Worm (Caenorhabditis elegans) whole organism, L3 larva: Measurements from ENCODE around the gene sdz-20.

Experiments
- ZK546.5 ChIP-seq: sonication (generic microtip); optimal IDR thresholded peaks from 2 replicates; lab custom pipeline; 2017; ENCODE audit warnings: missing biosample characterization, missing genetic modification characterization
- ceh-16 ChIP-seq: sonication (generic microtip); optimal IDR thresholded peaks from 2 replicates; lab custom pipeline; 2017; ENCODE audit warnings: missing biosample characterization, missing genetic modification characterization
- ceh-28 ChIP-seq: fragments of 150-350 bp; optimal IDR thresholded peaks from 2 replicates; lab custom pipeline; 2014; ENCODE audit warnings: missing biosample characterization, missing genetic modification reagents, missing genetic modification characterization
- ceh-82 ChIP-seq: fragments of 150-350 bp; optimal IDR thresholded peaks from 2 replicates; lab custom pipeline; 2014; ENCODE audit warnings: missing biosample characterization, missing genetic modification characterization
- daf-12 ChIP-seq: fragments of 150-350 bp; optimal IDR thresholded peaks from 2 replicates; lab custom pipeline; 2014; ENCODE audit warnings: missing biosample characterization, missing genetic modification reagents, missing genetic modification characterization
- egl-27 ChIP-seq: sonication (generic microtip); optimal IDR thresholded peaks from 4 replicates; lab custom pipeline; 2017; ENCODE audit warnings: missing biosample characterization, missing genetic modification reagents, missing genetic modification characterization
- egl-5 ChIP-seq: fragments of 150-350 bp; optimal IDR thresholded peaks from 2 replicates; lab custom pipeline; 2017; ENCODE audit warnings: missing biosample characterization, missing genetic modification reagents, missing genetic modification characterization, inconsistent platforms
- elt-2 ChIP-seq: sonication (generic microtip); optimal IDR thresholded peaks from 2 replicates; lab custom pipeline; 2016; ENCODE audit warnings: missing genetic modification reagents, mild to moderate bottlenecking, missing genetic modification characterization, missing compliant biosample characterization
- elt-3 ChIP-seq, 3 experiments: fragments of 150-350 bp in 1 of 3; sonication (generic microtip) in 2 of 3; optimal IDR thresholded peaks; 2 replicates in 2 of 3; 4 replicates in 1 of 3; lab custom pipeline; 2014 to 2017; ENCODE audit warnings: missing biosample characterization in 3 of 3, missing genetic modification characterization in 3 of 3
- fkh-10 ChIP-seq: sonication (generic microtip); optimal IDR thresholded peaks from 2 replicates; lab custom pipeline; 2017; ENCODE audit warnings: missing biosample characterization, missing genetic modification reagents, missing genetic modification characterization
- fos-1 ChIP-seq: fragments of 150-350 bp; optimal IDR thresholded peaks from 2 replicates; lab custom pipeline; 2014; ENCODE audit warnings: missing biosample characterization, missing genetic modification characterization
- hmg-11 ChIP-seq: sonication (generic microtip); optimal IDR thresholded peaks from 2 replicates; lab custom pipeline; 2016; ENCODE audit warnings: missing genetic modification characterization, missing compliant biosample characterization
- jun-1 ChIP-seq: fragments of 150-350 bp; optimal IDR thresholded peaks from 2 replicates; lab custom pipeline; 2014; ENCODE audit warnings: missing biosample characterization, missing genetic modification reagents, missing genetic modification characterization
- lin-15B ChIP-seq: fragments of 150-350 bp; optimal IDR thresholded peaks from 2 replicates; lab custom pipeline; 2014; ENCODE audit warnings: missing biosample characterization, missing genetic modification characterization
- lsy-12 ChIP-seq: sonication (generic microtip); optimal IDR thresholded peaks from 2 replicates; lab custom pipeline; 2016; ENCODE audit warnings: mild to moderate bottlenecking, missing genetic modification characterization, missing compliant biosample characterization
- mml-1 ChIP-seq: fragments of 150-350 bp; sonication (generic microtip); optimal IDR thresholded peaks from 3 replicates; lab custom pipeline; 2014; ENCODE audit warnings: missing biosample characterization, missing genetic modification characterization
- nfya-1 ChIP-seq: sonication (generic microtip); optimal IDR thresholded peaks from 2 replicates; lab custom pipeline; 2017; ENCODE audit warnings: missing genetic modification characterization, mild to moderate bottlenecking, missing compliant biosample characterization, antibody characterized with exemption, moderate library complexity; ENCODE audit not compliant: insufficient read depth
- nhr-11 ChIP-seq: fragments of 150-350 bp; optimal IDR thresholded peaks from 2 replicates; lab custom pipeline; 2014; ENCODE audit warnings: missing biosample characterization, missing genetic modification characterization
- nhr-23 ChIP-seq: fragments of 150-350 bp; optimal IDR thresholded peaks from 2 replicates; lab custom pipeline; 2014; ENCODE audit warnings: missing biosample characterization, missing genetic modification reagents, missing genetic modification characterization
- nhr-237 ChIP-seq: fragments of 150-350 bp; optimal IDR thresholded peaks from 2 replicates; lab custom pipeline; 2014; ENCODE audit warnings: missing biosample characterization, missing genetic modification characterization
- nhr-25 ChIP-seq: sonication (generic microtip); optimal IDR thresholded peaks from 2 replicates; lab custom pipeline; 2017; ENCODE audit warnings: missing biosample characterization, missing genetic modification characterization
- nhr-28 ChIP-seq: fragments of 150-350 bp; optimal IDR thresholded peaks from 2 replicates; lab custom pipeline; 2014; ENCODE audit warnings: missing biosample characterization, missing genetic modification characterization
- nhr-43 ChIP-seq: sonication (generic microtip); optimal IDR thresholded peaks from 2 replicates; lab custom pipeline; 2016; ENCODE audit warnings: mild to moderate bottlenecking, missing genetic modification characterization, missing compliant biosample characterization; ENCODE audit not compliant: poor library complexity, severe bottlenecking
- nhr-67 ChIP-seq: fragments of 150-350 bp; optimal IDR thresholded peaks from 2 replicates; lab custom pipeline; 2014; ENCODE audit warnings: missing biosample characterization, missing genetic modification characterization
- pha-4 ChIP-seq: fragments of 150-350 bp; optimal IDR thresholded peaks from 2 replicates; lab custom pipeline; 2014; ENCODE audit warnings: missing biosample characterization, missing genetic modification reagents, missing genetic modification characterization
- pqm-1 ChIP-seq: fragments of 150-350 bp; optimal IDR thresholded peaks from 2 replicates; lab custom pipeline; 2017; ENCODE audit warnings: missing biosample characterization, missing genetic modification characterization, inconsistent platforms
- sea-2 ChIP-seq: fragments of 150-350 bp; sonication (generic microtip); optimal IDR thresholded peaks from 4 replicates; lab custom pipeline; 2014; ENCODE audit warnings: missing biosample characterization, missing genetic modification reagents, missing genetic modification characterization
- unc-39 ChIP-seq: sonication (generic microtip); optimal IDR thresholded peaks from 4 replicates; lab custom pipeline; 2017; ENCODE audit warnings: missing biosample characterization, missing genetic modification characterization
- zag-1 ChIP-seq: fragments of 150-350 bp; optimal IDR thresholded peaks from 2 replicates; lab custom pipeline; 2014; ENCODE audit warnings: missing biosample characterization, missing genetic modification characterization
- ztf-11 ChIP-seq: fragments of 150-350 bp; optimal IDR thresholded peaks from 2 replicates; lab custom pipeline; 2014; ENCODE audit warnings: missing biosample characterization, missing genetic modification characterization
- ztf-4 ChIP-seq: fragments of 150-350 bp; optimal IDR thresholded peaks from 2 replicates; lab custom pipeline; 2014; ENCODE audit warnings: missing biosample characterization, missing genetic modification characterization

sdz-20 gene

ce11 chrIII:13340504-13341274, 6.8 kb downstream of the sdz-20 start:
- TF ChIP-seq elt-2 (tag; lab: Kevin White, UChicago) (peak; percentile 10), hmg-11 (tag; lab: Kevin White, UChicago) (peak; percentile 23), lin-15B (tag; lab: Kevin White, UChicago) (peak; percentile 9), nfya-1 (peak; percentile 42), nhr-43 (tag; lab: Kevin White, UChicago) (no peak)
- TF ChIP-seq, all 47 proteins: peak for 4

ce11 chrIII:13341275-13341626, 7.4 kb downstream of the sdz-20 start, which contains the start of gene nud-1:
Gene nud-1 (plus strand): TSS chrIII:13341527.
- TF ChIP-seq nhr-43 (tag; lab: Kevin White, UChicago) (no peak), ztf-4 (tag; lab: Kevin White, UChicago) (no peak), ceh-82 (tag; lab: Kevin White, UChicago) (no peak), nhr-28 (tag; lab: Kevin White, UChicago) (no peak), ceh-16 (tag; lab: Kevin White, UChicago) (no peak), nhr-23 (no peak)

- TF ChIP-seq fos-1 (no peak), ztf-4 (tag; lab: Kevin White, UChicago) (no peak), nhr-25 (tag; lab: Kevin White, UChicago) (no peak), fkh-10 (no peak), egl-5 (no peak), ceh-28 (tag; lab: Kevin White, UChicago) (no peak), hmg-11 (tag; lab: Kevin White, UChicago) (no peak), mml-1 (no peak), nhr-43 (tag; lab: Kevin White, UChicago) (no peak), jun-1 (tag; lab: Kevin White, UChicago) (no peak), lin-15B (tag; lab: Kevin White, UChicago) (no peak), nhr-67 (no peak), zag-1 (tag; lab: Kevin White, UChicago) (no peak), pha-4 (tag; lab: Kevin White, UChicago) (no peak), sea-2 (GFP tag; lab: Kevin White, UChicago) (no peak), pqm-1 (tag; lab: Kevin White, UChicago) (no peak), ZK546.5 (no peak), nhr-11 (tag; lab: Kevin White, UChicago) (no peak)
- TF ChIP-seq, all 47 proteins: peak for 0
Measured at ce11 chrIII:13342079-13342734, 8.4 kb downstream of the sdz-20 start, which contains the start of gene dro-1. Gene dro-1 (plus strand): TSS chrIII:13342684.

- TF ChIP-seq ceh-28 (tag; lab: Kevin White, UChicago) (no peak), lin-15B (tag; lab: Kevin White, UChicago) (no peak), zag-1 (tag; lab: Kevin White, UChicago) (no peak), elt-3 (tag; optimal IDR thresholded peaks at IDR 0.05; lab: Kevin White, UChicago) (no peak), nhr-28 (tag; lab: Kevin White, UChicago) (no peak), ceh-82 (tag; lab: Kevin White, UChicago) (no peak), lsy-12 (no peak), ztf-4 (tag; lab: Kevin White, UChicago) (no peak), ztf-11 (tag; lab: Kevin White, UChicago) (no peak), hmg-11 (tag; lab: Kevin White, UChicago) (no peak), nhr-237 (tag; lab: Kevin White, UChicago) (no peak), nhr-11 (tag; lab: Kevin White, UChicago) (no peak), nhr-67 (no peak), daf-12 (tag; lab: Kevin White, UChicago) (no peak), pqm-1 (tag; lab: Kevin White, UChicago) (no peak), unc-39 (tag; lab: Kevin White, UChicago) (no peak), egl-27 (tag; lab: Kevin White, UChicago) (no peak)
Measured at ce11 chrIII:13343117-13343516, 9.3 kb downstream of the sdz-20 start, which contains the start of gene ife-1. Gene ife-1 (plus strand): TSS chrIII:13343417.
